Fruit fly (Drosophila melanogaster) whole organism, wandering third instar larva: ENCODE data around the gene ebi.

ENCODE experiments used
- Abd-B ChIP-seq: fragments of >200 bp; optimal IDR thresholded peaks from 2 replicates; lab custom pipeline; 2017; ENCODE audit warnings: missing biosample characterization, missing genetic modification characterization
- CG32264 ChIP-seq: fragments of 200-800 bp; sonication (Bioruptor generic); optimal IDR thresholded peaks from 2 replicates; lab custom pipeline; 2016; ENCODE audit warnings: missing biosample characterization, missing genetic modification characterization
- CG9705 ChIP-seq: fragments of 200-800 bp; sonication (Bioruptor generic); optimal IDR thresholded peaks from 2 replicates; lab custom pipeline; 2018; ENCODE audit warnings: missing biosample characterization, mild to moderate bottlenecking, missing genetic modification characterization
- CrebA ChIP-seq: fragments of 200-800 bp; sonication (Bioruptor generic); optimal IDR thresholded peaks from 2 replicates; lab custom pipeline; 2016; ENCODE audit warnings: missing biosample characterization, mild to moderate bottlenecking, missing genetic modification characterization, borderline replicate concordance
- Dfd ChIP-seq: fragments of >200 bp; optimal IDR thresholded peaks from 2 replicates; lab custom pipeline; 2017; ENCODE audit warnings: missing biosample characterization, missing genetic modification characterization
- Dif ChIP-seq: fragments of 200-275, 200-300 bp; sonication (Bioruptor generic); optimal IDR thresholded peaks from 2 replicates; lab custom pipeline; 2018; ENCODE audit warnings: missing biosample characterization, missing genetic modification characterization; ENCODE audit not compliant: partially characterized antibody
- GATAd ChIP-seq: sonication (Bioruptor generic); optimal IDR thresholded peaks from 2 replicates; lab custom pipeline; 2016; ENCODE audit warnings: missing biosample characterization, missing genetic modification characterization
- HLH106 ChIP-seq: fragments of 200-800 bp; optimal IDR thresholded peaks from 3 replicates; lab custom pipeline; 2019; ENCODE audit warnings: missing biosample characterization, mild to moderate bottlenecking, missing genetic modification characterization, moderate library complexity
- Hnf4 ChIP-seq: fragments of 200-800 bp; sonication (Bioruptor generic); optimal IDR thresholded peaks from 2 replicates; lab custom pipeline; 2016; ENCODE audit warnings: missing biosample characterization, mild to moderate bottlenecking, missing genetic modification characterization
- Hr78 ChIP-seq: fragments of >200 bp; optimal IDR thresholded peaks from 2 replicates; lab custom pipeline; 2017; ENCODE audit warnings: missing biosample characterization, missing genetic modification characterization
- Hr83 ChIP-seq: fragments of 200-300 bp; sonication (Bioruptor generic); optimal IDR thresholded peaks from 2 replicates; lab custom pipeline; 2016; ENCODE audit warnings: missing biosample characterization, mild to moderate bottlenecking, missing genetic modification characterization, moderate library complexity; ENCODE audit not compliant: poor library complexity, severe bottlenecking
- Jra ChIP-seq: sonication (Bioruptor generic); optimal IDR thresholded peaks from 2 replicates; lab custom pipeline; 2016; ENCODE audit warnings: missing biosample characterization, missing genetic modification characterization
- Mio ChIP-seq: sonication (Bioruptor generic); optimal IDR thresholded peaks from 2 replicates; lab custom pipeline; 2016; ENCODE audit warnings: missing biosample characterization, missing genetic modification characterization
- Myc ChIP-seq: fragments of >200 bp; optimal IDR thresholded peaks from 2 replicates; lab custom pipeline; 2017
- N ChIP-seq: fragments of >200 bp; optimal IDR thresholded peaks from 2 replicates; lab custom pipeline; 2018; ENCODE audit warnings: missing biosample characterization, missing external identifiers, missing genetic modification characterization
- OdsH ChIP-seq: fragments of 200-800 bp; sonication (Bioruptor generic); optimal IDR thresholded peaks from 2 replicates; lab custom pipeline; 2016; ENCODE audit warnings: missing biosample characterization, mild to moderate bottlenecking, missing genetic modification characterization
- Rel ChIP-seq, 2 experiments: fragments of 200-800 bp; sonication (Bioruptor generic) in 1 of 2; optimal IDR thresholded peaks; 2 replicates in 1 of 2; 3 replicates in 1 of 2; lab custom pipeline; 2016 to 2019; ENCODE audit warnings: mild to moderate bottlenecking in 2 of 2, missing biosample characterization in 2 of 2, missing genetic modification characterization in 2 of 2, moderate library complexity in 1 of 2
- Sp1 ChIP-seq: fragments of 200-800 bp; sonication (Bioruptor generic); optimal IDR thresholded peaks from 3 replicates; lab custom pipeline; 2019; ENCODE audit warnings: missing biosample characterization, mild to moderate bottlenecking, missing genetic modification characterization, moderate library complexity
- Vsx2 ChIP-seq: fragments of 200-300, 225-300 bp; sonication (Bioruptor generic); optimal IDR thresholded peaks from 2 replicates; lab custom pipeline; 2018; ENCODE audit warnings: missing biosample characterization, missing genetic modification characterization; ENCODE audit not compliant: partially characterized antibody
- br ChIP-seq: fragments of 200-800 bp; sonication (Bioruptor generic); optimal IDR thresholded peaks from 2 replicates; lab custom pipeline; 2016; ENCODE audit warnings: missing biosample characterization, missing genetic modification characterization
- brk ChIP-seq: fragments of 200-800 bp; sonication (Bioruptor generic); optimal IDR thresholded peaks from 2 replicates; lab custom pipeline; 2016; ENCODE audit warnings: missing biosample characterization, mild to moderate bottlenecking, missing genetic modification characterization
- dl ChIP-seq, 2 experiments: fragments of 175-275, 200-275 bp in 1 of 2; fragments of 200-275 bp in 1 of 2; sonication (Bioruptor generic); optimal IDR thresholded peaks; lab custom pipeline; 2018; ENCODE audit warnings: mild to moderate bottlenecking in 2 of 2, missing biosample characterization in 2 of 2, missing genetic modification characterization in 2 of 2, moderate library complexity in 2 of 2; ENCODE audit not compliant: partially characterized antibody in 2 of 2, insufficient read depth in 1 of 2
- dmrt93B ChIP-seq: fragments of 200-800 bp; sonication (Bioruptor generic); optimal IDR thresholded peaks from 2 replicates; lab custom pipeline; 2018; ENCODE audit warnings: missing biosample characterization, mild to moderate bottlenecking, missing genetic modification characterization
- dsf ChIP-seq: sonication (Bioruptor generic); optimal IDR thresholded peaks from 2 replicates; lab custom pipeline; 2016; ENCODE audit warnings: missing biosample characterization, missing genetic modification characterization, borderline replicate concordance
- ey ChIP-seq: fragments of 200-800 bp; sonication (Bioruptor generic); optimal IDR thresholded peaks from 2 replicates; lab custom pipeline; 2016; ENCODE audit warnings: missing biosample characterization, missing genetic modification characterization
- foxo ChIP-seq, 2 experiments: fragments of 200-800 bp; sonication (Bioruptor generic); optimal IDR thresholded peaks; 2 replicates in 1 of 2; 3 replicates in 1 of 2; lab custom pipeline; 2016 to 2017; ENCODE audit warnings: missing biosample characterization in 2 of 2, missing genetic modification characterization in 2 of 2
- fru ChIP-seq: fragments of 200-800 bp; sonication (Bioruptor generic); optimal IDR thresholded peaks from 3 replicates; lab custom pipeline; 2016; ENCODE audit warnings: missing biosample characterization, mild to moderate bottlenecking, missing genetic modification characterization
- h ChIP-seq: fragments of 200-800 bp; sonication (Bioruptor generic); optimal IDR thresholded peaks from 3 replicates; lab custom pipeline; 2016; ENCODE audit warnings: missing biosample characterization, mild to moderate bottlenecking, missing genetic modification characterization
- jim ChIP-seq: fragments of 175-275, 200-325 bp; sonication (Bioruptor generic); optimal IDR thresholded peaks from 2 replicates; lab custom pipeline; 2016; ENCODE audit warnings: missing biosample characterization, mild to moderate bottlenecking, missing genetic modification characterization
- lola ChIP-seq: fragments of >200 bp; optimal IDR thresholded peaks from 2 replicates; lab custom pipeline; 2017; ENCODE audit warnings: missing biosample characterization, missing genetic modification characterization
- pan ChIP-seq: fragments of >200 bp; optimal IDR thresholded peaks from 2 replicates; lab custom pipeline; 2017
- psq ChIP-seq: fragments of 200-800 bp; sonication (Bioruptor generic); optimal IDR thresholded peaks from 3 replicates; lab custom pipeline; 2017; ENCODE audit warnings: missing biosample characterization, mild to moderate bottlenecking, missing genetic modification characterization, moderate library complexity
- rgr ChIP-seq: fragments of 200-800 bp; sonication (Bioruptor generic); optimal IDR thresholded peaks from 3 replicates; lab custom pipeline; 2016; ENCODE audit warnings: missing biosample characterization, mild to moderate bottlenecking, missing genetic modification characterization
- sage ChIP-seq: fragments of 200-800 bp; sonication (Bioruptor generic); optimal IDR thresholded peaks from 2 replicates; lab custom pipeline; 2016; ENCODE audit warnings: missing biosample characterization, mild to moderate bottlenecking, missing genetic modification characterization
- sv ChIP-seq: fragments of 200-800 bp; sonication (Bioruptor generic); optimal IDR thresholded peaks from 3 replicates; lab custom pipeline; 2016; ENCODE audit warnings: missing biosample characterization, missing genetic modification characterization
- tai ChIP-seq: sonication (Bioruptor generic); optimal IDR thresholded peaks from 2 replicates; lab custom pipeline; 2016; ENCODE audit warnings: missing biosample characterization, missing genetic modification characterization
- usp ChIP-seq: fragments of >200 bp; optimal IDR thresholded peaks from 2 replicates; lab custom pipeline; 2017; ENCODE audit warnings: missing biosample characterization, missing genetic modification characterization
- woc ChIP-seq: sonication (Bioruptor generic); optimal IDR thresholded peaks from 2 replicates; lab custom pipeline; 2016; ENCODE audit warnings: missing biosample characterization, mild to moderate bottlenecking, missing genetic modification characterization

Gene ebi

DNA sequence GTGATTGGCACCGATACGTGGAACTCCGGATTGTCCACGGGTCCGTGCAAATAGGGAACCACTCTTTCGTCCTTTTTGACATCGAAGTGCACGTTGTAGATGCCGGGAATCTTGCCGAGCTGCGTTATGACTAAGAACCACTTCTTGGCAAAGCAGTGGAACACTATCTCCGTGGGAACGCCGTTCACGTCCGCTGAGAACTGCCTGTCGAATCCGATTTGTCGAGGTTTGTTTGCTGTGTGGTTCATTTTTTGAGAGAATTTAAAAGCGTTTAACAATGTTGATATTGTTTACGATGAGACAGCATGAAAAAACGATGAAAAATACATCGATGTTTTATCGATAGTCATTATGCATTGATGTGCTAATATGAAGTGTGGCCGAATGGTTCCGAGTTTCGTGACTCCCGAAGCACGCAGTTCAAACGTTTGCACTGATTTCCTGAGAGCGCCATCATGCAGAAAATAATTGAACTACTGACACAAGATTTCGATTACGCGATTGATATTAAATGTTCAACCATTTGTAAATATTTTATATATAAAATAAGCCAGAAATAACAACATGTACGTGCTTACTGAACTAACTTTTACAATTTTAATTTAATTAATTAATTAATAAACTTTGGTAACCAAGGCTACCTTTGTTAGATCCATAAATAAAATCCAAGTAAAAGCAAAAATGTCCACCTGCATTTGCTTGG lies 6.4 kb downstream of the ebi start, which contains the start of the genes CG11885 and CG13692:
Gene CG11885, minus strand, starts transcription at position 332 of the 703 bp plus-strand sequence.
Gene CG13692, plus strand, starts transcription at position 653 of the 703 bp plus-strand sequence.
- TF ChIP-seq dl (GFP tag; optimal IDR thresholded peaks at IDR 0.05; lab: Kevin White, UChicago; ENCODE audit: insufficient read depth in 1 of 2, partially characterized antibody in 2 of 2) (no peak), GATAd (no peak), foxo (GFP tag; optimal IDR thresholded peaks at IDR 0.05; lab: Kevin White, UChicago) (peak in 1 of 2 experiments; percentile 33), Hr83 (GFP tag; lab: Kevin White, UChicago) (peak; percentile 58), CrebA (GFP tag; lab: Kevin White, UChicago) (no peak), sage (GFP tag; lab: Kevin White, UChicago) (peak; percentile 61), woc (GFP tag; lab: Kevin White, UChicago) (no peak), CG9705 (GFP tag; lab: Kevin White, UChicago) (peak; percentile 34), dmrt93B (GFP tag; lab: Kevin White, UChicago) (no peak), sv (GFP tag; lab: Kevin White, UChicago) (no peak), rgr (GFP tag; lab: Kevin White, UChicago) (peak; percentile 64), Jra (GFP tag; lab: Kevin White, UChicago) (no peak), Vsx2 (GFP tag; lab: Kevin White, UChicago) (no peak), fru (GFP tag; lab: Kevin White, UChicago) (no peak), OdsH (GFP tag; lab: Kevin White, UChicago) (no peak), pan (lab: Kevin White, UChicago) (no peak), brk (GFP tag; lab: Kevin White, UChicago) (no peak), tai (GFP tag; lab: Kevin White, UChicago) (no peak), psq (GFP tag; lab: Kevin White, UChicago) (no peak), dsf (GFP tag; lab: Kevin White, UChicago) (peak; percentile 11), N (GFP tag; lab: Kevin White, UChicago) (no peak), Abd-B (GFP tag; lab: Kevin White, UChicago) (no peak), Hr78 (GFP tag; lab: Kevin White, UChicago) (no peak), usp (no peak), lola (GFP tag; lab: Kevin White, UChicago) (no peak), Mio (no peak), Myc (lab: Kevin White, UChicago) (peak; percentile 58), CG32264 (peak; percentile 29), h (GFP tag; lab: Kevin White, UChicago) (peak; percentile 60), ey (no peak), br (GFP tag; lab: Kevin White, UChicago) (no peak), HLH106 (tag; lab: Kevin White, UChicago) (peak; percentile 37), Hnf4 (GFP tag; lab: Kevin White, UChicago) (peak; percentile 44), Rel (GFP tag; optimal IDR thresholded peaks at IDR 0.05; lab: Kevin White, UChicago) (no peak), Rel (tag; optimal IDR thresholded peaks at IDR 0.05; lab: Kevin White, UChicago) (peak; percentile 74), Dif (GFP tag; lab: Kevin White, UChicago) (no peak), Sp1 (GFP tag; lab: Kevin White, UChicago) (peak; percentile 32), Dfd (GFP tag; lab: Kevin White, UChicago) (no peak), jim (GFP tag; lab: Kevin White, UChicago) (no peak)

DNA sequence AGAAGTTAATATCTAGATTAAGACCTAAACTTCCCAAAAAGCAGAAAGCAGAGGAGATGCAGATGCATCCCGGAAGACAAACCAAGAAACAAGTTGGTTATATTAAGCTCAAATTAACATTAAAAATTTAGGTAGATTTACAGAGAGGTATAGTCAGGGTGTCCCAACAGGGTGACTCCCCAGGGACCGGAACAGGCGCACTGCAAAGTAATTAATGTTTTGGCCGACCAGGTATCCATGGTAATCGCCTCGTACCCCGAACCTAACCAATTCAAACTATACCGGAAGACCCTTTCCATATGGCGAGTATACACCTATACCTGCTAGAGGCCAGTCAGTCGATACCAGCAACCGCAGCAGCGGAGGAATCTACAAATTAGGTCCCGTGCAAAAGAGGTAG lies 7.7 kb downstream of the ebi start, which contains the start of gene BBS8:
Gene BBS8, plus strand, starts transcription at position 301 of the 400 bp plus-strand sequence.
- TF ChIP-seq Mio = no peak
- no peak for TF ChIP-seq dsf (GFP tag; lab: Kevin White, UChicago)
- TF ChIP-seq HLH106 (tag; lab: Kevin White, UChicago) = no peak
- no peak for TF ChIP-seq fru (GFP tag; lab: Kevin White, UChicago)
- no peak for TF ChIP-seq Hr83 (GFP tag; lab: Kevin White, UChicago)
- no peak for TF ChIP-seq CrebA (GFP tag; lab: Kevin White, UChicago)
- no peak for TF ChIP-seq OdsH (GFP tag; lab: Kevin White, UChicago)
- TF ChIP-seq jim (GFP tag; lab: Kevin White, UChicago) = no peak
- TF ChIP-seq Vsx2 (GFP tag; lab: Kevin White, UChicago) = no peak
- no peak for TF ChIP-seq br (GFP tag; lab: Kevin White, UChicago)
- no peak for TF ChIP-seq N (GFP tag; lab: Kevin White, UChicago)
- no peak for TF ChIP-seq dl (GFP tag; optimal IDR thresholded peaks at IDR 0.05; lab: Kevin White, UChicago; ENCODE audit: insufficient read depth in 1 of 2, partially characterized antibody in 2 of 2)
- TF ChIP-seq dmrt93B (GFP tag; lab: Kevin White, UChicago) = no peak
- no peak for TF ChIP-seq Sp1 (GFP tag; lab: Kevin White, UChicago)
- TF ChIP-seq Rel (GFP tag; optimal IDR thresholded peaks at IDR 0.05; lab: Kevin White, UChicago) = no peak
- TF ChIP-seq Rel (tag; optimal IDR thresholded peaks at IDR 0.05; lab: Kevin White, UChicago) = no peak
- no peak for TF ChIP-seq GATAd
- no peak for TF ChIP-seq Jra (GFP tag; lab: Kevin White, UChicago)
- no peak for TF ChIP-seq Dif (GFP tag; lab: Kevin White, UChicago)
- TF ChIP-seq tai (GFP tag; lab: Kevin White, UChicago) = no peak
- TF ChIP-seq sage (GFP tag; lab: Kevin White, UChicago) = no peak
